Worm (Caenorhabditis elegans): ENCODE data around the gene vha-4.

DNA sequence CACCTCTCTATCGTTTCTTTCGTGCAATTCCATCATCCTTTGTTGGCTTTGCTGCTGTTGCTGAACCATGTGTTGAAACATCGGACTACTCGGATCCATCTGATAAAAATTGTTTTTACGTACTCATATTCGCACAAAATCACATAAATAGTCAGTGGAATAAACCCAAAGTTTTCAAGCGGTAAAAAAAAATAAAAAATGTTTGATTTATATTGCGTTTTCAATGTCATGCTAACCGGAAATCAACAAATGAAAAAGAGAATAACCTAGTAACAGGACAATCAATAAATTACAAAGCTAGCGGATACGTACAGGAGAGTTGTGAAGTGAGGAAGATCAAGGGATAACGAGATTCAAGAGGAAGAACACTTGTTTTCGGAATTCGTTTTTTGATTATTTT is 24.2 kb downstream of the vha-4 start, which contains the start of gene mdt-10:
- TF ChIP-seq rnt-1 (tag; optimal IDR thresholded peaks at IDR 0.05) (no peak), lin-11 (tag; optimal IDR thresholded peaks at IDR 0.05) (no peak), pha-2 (tag; optimal IDR thresholded peaks at IDR 0.05) (no peak), hlh-30 (tag; optimal IDR thresholded peaks at IDR 0.05; ENCODE audit: insufficient read depth) (no peak), odd-2 (tag; optimal IDR thresholded peaks at IDR 0.05) (no peak), eyg-1 (tag; optimal IDR thresholded peaks at IDR 0.05) (no peak), fkh-10 (GFP tag; optimal IDR thresholded peaks at IDR 0.05) (no peak)

Measured in whole organism, late embryonic.